Fruit fly (Drosophila melanogaster): ENCODE measurements around the gene omd.

DNA sequence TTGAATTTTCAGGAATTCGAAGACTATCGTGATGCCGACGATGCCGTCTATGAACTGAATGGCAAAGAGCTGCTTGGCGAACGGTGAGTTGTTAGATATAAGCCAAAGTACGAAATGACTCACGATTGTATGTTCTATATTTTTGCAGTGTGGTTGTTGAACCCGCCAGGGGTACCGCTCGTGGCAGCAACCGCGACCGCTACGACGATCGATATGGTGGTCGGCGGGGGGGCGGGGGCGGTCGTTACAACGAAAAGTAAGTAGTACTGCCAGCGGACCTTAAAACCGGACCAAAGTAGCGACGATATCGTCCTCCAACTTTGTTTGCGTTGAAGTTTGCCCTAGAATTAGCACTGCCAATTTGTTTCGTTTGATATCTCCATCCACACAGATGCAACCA lies 24.9 kb downstream of the omd start:
- TF ChIP-seq CG14711 (tag; optimal IDR thresholded peaks at IDR 0.05) (no peak), toe (GFP tag; optimal IDR thresholded peaks at IDR 0.05) (no peak), Crg-1 (GFP tag; optimal IDR thresholded peaks at IDR 0.05) (no peak), cnc (optimal IDR thresholded peaks at IDR 0.05) (no peak)
